Worm (Caenorhabditis elegans) whole organism, young adult: ENCODE data around the gene ZK418.5.

Experiments used
- B0035.1 ChIP-seq: sonication (generic microtip); optimal IDR thresholded peaks from 2 replicates; lab custom pipeline; 2016; ENCODE audit warnings: missing genetic modification characterization, mild to moderate bottlenecking, missing compliant biosample characterization, missing genotype, missing genetic modification reagents
- F37B4.10 ChIP-seq: fragments of 200-800 bp; sonication (Bioruptor generic); IDR thresholded peaks from 2 replicates; pipeline ENCODE4 v1.3.6; 2022; ENCODE audit warnings: missing genetic modification characterization, missing compliant biosample characterization
- F49E8.2 ChIP-seq: sonication (generic microtip); optimal IDR thresholded peaks from 3 replicates; lab custom pipeline; 2017; ENCODE audit warnings: missing genetic modification characterization, mild to moderate bottlenecking, missing compliant biosample characterization, antibody characterized with exemption, moderate library complexity; ENCODE audit not compliant: insufficient read depth
- F52B5.7 ChIP-seq: sonication (generic microtip); optimal IDR thresholded peaks from 2 replicates; lab custom pipeline; 2016; ENCODE audit warnings: mild to moderate bottlenecking, missing genetic modification characterization, missing compliant biosample characterization
- F57A8.1 ChIP-seq: fragments of 200-800 bp; sonication (Bioruptor generic); optimal IDR thresholded peaks from 2 replicates; lab custom pipeline; 2018; ENCODE audit warnings: mild to moderate bottlenecking, missing genetic modification characterization, moderate library complexity, missing compliant biosample characterization
- F57C9.4 ChIP-seq: sonication (generic microtip); optimal IDR thresholded peaks from 2 replicates; lab custom pipeline; 2017; ENCODE audit warnings: mild to moderate bottlenecking, missing genetic modification characterization, missing compliant biosample characterization
- K12H6.12 ChIP-seq: fragments of 200-800 bp; sonication (Bioruptor generic); optimal IDR thresholded peaks from 2 replicates; lab custom pipeline; 2018; ENCODE audit warnings: mild to moderate bottlenecking, missing genetic modification characterization, missing compliant biosample characterization
- Y56A3A.18 ChIP-seq: fragments of 200-800 bp; sonication (Bioruptor generic); IDR thresholded peaks from 2 replicates; pipeline ENCODE4 v1.3.6; 2022; ENCODE audit warnings: missing genetic modification reagents, missing genetic modification characterization, missing compliant biosample characterization
- akir-1 ChIP-seq: fragments of 200-800 bp; sonication (Bioruptor generic); optimal IDR thresholded peaks from 2 replicates; lab custom pipeline; 2018; ENCODE audit warnings: mild to moderate bottlenecking, missing genetic modification characterization, moderate library complexity, missing compliant biosample characterization
- atf-7 ChIP-seq: sonication (generic microtip); optimal IDR thresholded peaks from 2 replicates; lab custom pipeline; 2017; ENCODE audit warnings: mild to moderate bottlenecking, missing genetic modification characterization, missing compliant biosample characterization
- attf-3 ChIP-seq: fragments of 200-800 bp; sonication (Bioruptor generic); conservative IDR thresholded peaks from 2 replicates; pipeline ENCODE4 v1.3.6; 2022; ENCODE audit warnings: missing genetic modification reagents, missing genetic modification characterization, missing compliant biosample characterization
- attf-5 ChIP-seq: fragments of 200-800 bp; sonication (Bioruptor generic); optimal IDR thresholded peaks from 2 replicates; lab custom pipeline; 2018; ENCODE audit warnings: mild to moderate bottlenecking, missing genetic modification characterization, missing compliant biosample characterization
- cebp-1 ChIP-seq, 2 experiments: fragments of 200-800 bp in 1 of 2; sonication (Bioruptor generic) in 1 of 2; sonication (generic microtip) in 1 of 2; IDR thresholded peaks in 1 of 2; optimal IDR thresholded peaks in 1 of 2; 2 replicates each; pipeline versions ENCODE4 v1.3.6 to Lab custom; 2017 to 2022; ENCODE audit warnings: missing compliant biosample characterization in 2 of 2, missing genetic modification characterization in 2 of 2, mild to moderate bottlenecking in 1 of 2, missing genetic modification reagents in 1 of 2, moderate library complexity in 1 of 2
- ceh-27 ChIP-seq: fragments of 200-800 bp; sonication (Bioruptor generic); optimal IDR thresholded peaks from 2 replicates; lab custom pipeline; 2018; ENCODE audit warnings: mild to moderate bottlenecking, missing genetic modification characterization, moderate library complexity, missing compliant biosample characterization
- ceh-79 ChIP-seq: sonication (generic microtip); optimal IDR thresholded peaks from 2 replicates; lab custom pipeline; 2017; ENCODE audit warnings: mild to moderate bottlenecking, missing genetic modification characterization, missing compliant biosample characterization
- dox-1 ChIP-seq: fragments of 200-800 bp; sonication (Bioruptor generic); IDR thresholded peaks from 2 replicates; pipeline ENCODE4 v1.3.6; 2022; ENCODE audit warnings: missing genetic modification reagents, missing genetic modification characterization, missing compliant biosample characterization
- dpl-1 ChIP-seq: fragments of 150-350 bp; optimal IDR thresholded peaks from 2 replicates; lab custom pipeline; 2014; ENCODE audit warnings: missing biosample characterization, missing genetic modification reagents, missing genetic modification characterization
- efl-1 ChIP-seq: fragments of 150-350 bp; optimal IDR thresholded peaks from 2 replicates; lab custom pipeline; 2014; ENCODE audit warnings: missing biosample characterization, missing genetic modification reagents, missing genetic modification characterization
- egl-44 ChIP-seq: fragments of 200-800 bp; sonication (Bioruptor generic); IDR thresholded peaks from 2 replicates; pipeline ENCODE4 v1.3.6; 2022; ENCODE audit warnings: missing genetic modification reagents, missing genetic modification characterization, missing compliant biosample characterization
- hlh-12 ChIP-seq: sonication (generic microtip); optimal IDR thresholded peaks from 2 replicates; lab custom pipeline; 2016; ENCODE audit warnings: missing genetic modification characterization, missing compliant biosample characterization
- hmg-1.2 ChIP-seq: fragments of 200-800 bp; sonication (Bioruptor generic); IDR thresholded peaks from 2 replicates; pipeline ENCODE4 v1.3.6; 2022; ENCODE audit warnings: missing genetic modification reagents, missing genetic modification characterization, missing compliant biosample characterization
- hrde-1 ChIP-seq: sonication (generic microtip); optimal IDR thresholded peaks from 2 replicates; lab custom pipeline; 2016; ENCODE audit warnings: missing genetic modification characterization, mild to moderate bottlenecking, missing compliant biosample characterization, moderate library complexity, missing genotype, missing genetic modification reagents, borderline replicate concordance
- lin-35 ChIP-seq, 3 experiments: fragments of 150-350 bp in 2 of 3; sonication (generic microtip) in 1 of 3; optimal IDR thresholded peaks; 2 replicates each; lab custom pipeline; 2014 to 2018; ENCODE audit warnings: missing biosample characterization in 3 of 3, missing genetic modification characterization in 3 of 3, missing genetic modification reagents in 3 of 3
- lin-54 ChIP-seq: fragments of 200-800 bp; sonication (Bioruptor generic); optimal IDR thresholded peaks from 2 replicates; lab custom pipeline; 2018; ENCODE audit warnings: mild to moderate bottlenecking, missing genetic modification characterization, missing compliant biosample characterization
- lsl-1 ChIP-seq: fragments of 200-800 bp; sonication (Bioruptor generic); optimal IDR thresholded peaks from 2 replicates; lab custom pipeline; 2018; ENCODE audit warnings: mild to moderate bottlenecking, missing genetic modification characterization, moderate library complexity, missing compliant biosample characterization
- lsy-27 ChIP-seq: sonication (generic microtip); optimal IDR thresholded peaks from 2 replicates; lab custom pipeline; 2017; ENCODE audit warnings: missing genetic modification characterization, mild to moderate bottlenecking, missing compliant biosample characterization, antibody characterized with exemption, missing genotype, borderline replicate concordance; ENCODE audit not compliant: insufficient read depth
- madf-3 ChIP-seq: fragments of 200-800 bp; sonication (Bioruptor generic); IDR thresholded peaks from 2 replicates; pipeline ENCODE4 v1.3.6; 2022; ENCODE audit warnings: missing genetic modification reagents, missing genetic modification characterization, missing compliant biosample characterization
- mcd-1 ChIP-seq: fragments of 200-800 bp; sonication (Bioruptor generic); IDR thresholded peaks from 2 replicates; pipeline ENCODE4 v1.3.6; 2022; ENCODE audit warnings: missing genetic modification reagents, missing genetic modification characterization, missing compliant biosample characterization
- mel-28 ChIP-seq: sonication (generic microtip); optimal IDR thresholded peaks from 2 replicates; lab custom pipeline; 2016; ENCODE audit warnings: borderline replicate concordance, mild to moderate bottlenecking, missing genetic modification characterization, missing compliant biosample characterization
- nhr-179 ChIP-seq: sonication (generic microtip); optimal IDR thresholded peaks from 2 replicates; lab custom pipeline; 2016; ENCODE audit warnings: mild to moderate bottlenecking, missing genetic modification characterization, missing compliant biosample characterization
- snpc-1.1 ChIP-seq: sonication (generic microtip); optimal IDR thresholded peaks from 2 replicates; lab custom pipeline; 2017; ENCODE audit warnings: missing genetic modification characterization, mild to moderate bottlenecking, missing compliant biosample characterization, antibody characterized with exemption, moderate library complexity, missing genotype, missing genetic modification reagents; ENCODE audit not compliant: insufficient read depth
- snpc-1.3 ChIP-seq: sonication (generic microtip); optimal IDR thresholded peaks from 2 replicates; lab custom pipeline; 2017; ENCODE audit warnings: missing genetic modification characterization, mild to moderate bottlenecking, missing compliant biosample characterization, antibody characterized with exemption, moderate library complexity, missing genotype, missing genetic modification reagents; ENCODE audit not compliant: insufficient read depth
- snpc-3.4 ChIP-seq: sonication (generic microtip); optimal IDR thresholded peaks from 2 replicates; lab custom pipeline; 2017; ENCODE audit warnings: missing genetic modification characterization, mild to moderate bottlenecking, missing compliant biosample characterization, antibody characterized with exemption, moderate library complexity, missing genotype, missing genetic modification reagents
- snpc-4 ChIP-seq, 5 experiments: fragments of 150-350 bp in 1 of 5; sonication (generic microtip) in 4 of 5; optimal IDR thresholded peaks; 2 replicates each; lab custom pipeline; 2014 to 2018; ENCODE audit warnings: missing genetic modification characterization in 5 of 5, missing biosample characterization in 3 of 5, antibody characterized with exemption in 2 of 5, mild to moderate bottlenecking in 2 of 5, missing compliant biosample characterization in 2 of 5, missing genotype in 2 of 5, moderate library complexity in 2 of 5, missing genetic modification reagents in 1 of 5
- tbp1 ChIP-seq: fragments of 200-800 bp; sonication (Bioruptor generic); optimal IDR thresholded peaks from 2 replicates; lab custom pipeline; 2018; ENCODE audit warnings: mild to moderate bottlenecking, missing genetic modification characterization, missing compliant biosample characterization
- unc-130 ChIP-seq: sonication (generic microtip); optimal IDR thresholded peaks from 2 replicates; lab custom pipeline; 2016; ENCODE audit warnings: missing genetic modification reagents, missing genetic modification characterization, missing compliant biosample characterization
- zfh-2 ChIP-seq: fragments of 200-800 bp; sonication (Bioruptor generic); conservative IDR thresholded peaks from 2 replicates; pipeline ENCODE4 v1.3.6; 2022; ENCODE audit warnings: missing genetic modification reagents, missing genetic modification characterization, missing compliant biosample characterization
- ztf-25 ChIP-seq: fragments of 200-800 bp; sonication (Bioruptor generic); IDR thresholded peaks from 2 replicates; pipeline ENCODE4 v1.3.6; 2022; ENCODE audit warnings: missing genetic modification reagents, missing genetic modification characterization, missing compliant biosample characterization
- ztf-28 ChIP-seq: fragments of 200-800 bp; sonication (Bioruptor generic); IDR thresholded peaks from 2 replicates; pipeline ENCODE4 v1.3.6; 2022; ENCODE audit warnings: missing genetic modification reagents, missing genetic modification characterization, missing compliant biosample characterization

The ZK418.5 gene

DNA sequence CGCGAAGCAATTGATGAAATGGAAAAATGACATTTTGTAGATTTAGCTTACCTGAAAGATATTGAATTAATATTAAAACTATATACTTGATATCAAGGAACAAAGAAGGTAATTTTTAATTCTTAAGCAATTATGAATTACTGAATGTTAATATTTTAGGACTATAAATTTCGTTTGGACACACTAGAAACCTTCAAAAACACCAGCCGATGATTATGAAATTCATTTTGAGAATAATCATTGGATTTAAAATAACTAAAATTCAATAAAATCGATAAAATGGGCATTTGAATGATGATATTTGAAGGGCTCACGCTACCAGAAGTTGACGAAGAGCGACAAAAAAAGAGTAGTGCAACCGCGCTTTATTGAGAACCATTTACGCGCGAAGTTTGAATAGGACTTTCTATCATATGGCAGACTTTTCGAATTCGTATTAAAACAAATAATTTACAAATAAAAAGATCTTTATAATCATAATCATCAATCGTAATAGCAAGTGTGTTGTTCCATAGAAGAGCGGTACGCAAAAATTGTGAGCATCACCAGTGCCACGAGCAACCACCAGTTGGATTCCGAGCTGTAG lies at the start of gene ZK418.5:
TSS of gene ZK418.5 (minus strand) at position 51 of the 586 bp plus-strand sequence.
- TF ChIP-seq F37B4.10 (GFP tag; lab: Robert Waterston, UW): no peak
- no peak for TF ChIP-seq zfh-2 (GFP tag; lab: Robert Waterston, UW)
- TF ChIP-seq akir-1 (GFP tag; lab: Kevin White, UChicago): no peak
- peak; percentile 70 for TF ChIP-seq dpl-1
- TF ChIP-seq efl-1: peak; percentile 77
- TF ChIP-seq F57A8.1 (GFP tag; lab: Kevin White, UChicago): no peak
- peak; percentile 15 for TF ChIP-seq attf-5
- no peak for TF ChIP-seq ceh-79 (tag; lab: Kevin White, UChicago)
- TF ChIP-seq unc-130 (GFP tag; lab: Kevin White, UChicago): no peak
- TF ChIP-seq egl-44 (GFP tag; lab: Robert Waterston, UW): no peak
- TF ChIP-seq Y56A3A.18: no peak
- TF ChIP-seq F52B5.7 (tag; lab: Kevin White, UChicago): no peak
- no peak for TF ChIP-seq attf-3 (GFP tag; lab: Robert Waterston, UW)
- TF ChIP-seq nhr-179 (tag; lab: Kevin White, UChicago): no peak
- no peak for TF ChIP-seq ceh-27 (GFP tag; lab: Kevin White, UChicago)
- no peak for TF ChIP-seq lsl-1
- TF ChIP-seq hrde-1: no peak
- TF ChIP-seq F57C9.4 (tag; lab: Kevin White, UChicago): no peak
- peak; percentile 88 for TF ChIP-seq lin-54 (GFP tag; lab: Kevin White, UChicago)
- TF ChIP-seq tbp1 (GFP tag; lab: Kevin White, UChicago): no peak
- TF ChIP-seq atf-7 (tag; lab: Kevin White, UChicago): no peak
- no peak for TF ChIP-seq B0035.1
- no peak for TF ChIP-seq dox-1
- peak; percentile 91 for TF ChIP-seq mcd-1 (GFP tag; lab: Robert Waterston, UW)
- no peak for TF ChIP-seq mel-28 (tag; lab: Kevin White, UChicago)
- TF ChIP-seq snpc-1.3 (tag; lab: Kevin White, UChicago): no peak
- no peak for TF ChIP-seq K12H6.12 (tag; lab: Kevin White, UChicago)
- TF ChIP-seq madf-3 (GFP tag; lab: Robert Waterston, UW): no peak
- TF ChIP-seq F49E8.2 (tag; lab: Kevin White, UChicago): no peak
- no peak for TF ChIP-seq ztf-28
- TF ChIP-seq hlh-12 (tag; lab: Kevin White, UChicago): no peak
- peak; percentile 8 to 86 (median 49) for TF ChIP-seq lin-35 (GFP tag; optimal IDR thresholded peaks at IDR 0.05; lab: Kevin White, UChicago)
- TF ChIP-seq ztf-25 (GFP tag; lab: Robert Waterston, UW): no peak

DNA sequence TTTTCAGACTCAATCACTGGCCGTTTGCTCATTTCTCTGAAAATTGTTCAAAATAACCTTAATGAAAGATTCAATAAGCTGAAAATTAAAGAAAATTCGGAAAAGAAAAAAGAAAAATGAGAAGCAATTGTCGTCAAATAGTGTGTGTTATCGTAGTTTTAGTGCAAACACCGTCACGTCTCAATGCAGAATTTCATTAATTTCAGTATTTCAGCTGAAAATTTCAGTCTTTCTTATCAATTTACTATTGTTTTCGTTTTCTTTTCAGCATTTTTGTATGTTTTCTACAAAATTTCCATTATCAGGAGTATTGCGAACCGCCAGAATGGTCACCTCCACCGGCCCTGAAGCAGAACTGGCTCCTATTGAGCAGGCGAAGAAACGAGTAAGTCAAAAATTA lies 49.2 kb upstream of the ZK418.5 start, which contains the start of the genes B0280.9 and rpia-1:
TSS of gene B0280.9 (minus strand) at position 36 of the 400 bp plus-strand sequence.
TSS of gene rpia-1 (plus strand) at position 269 of the 400 bp plus-strand sequence.
- peak; percentile 41 for TF ChIP-seq snpc-1.3 (tag; lab: Kevin White, UChicago)
- TF ChIP-seq lsy-27 (tag; lab: Kevin White, UChicago): no peak
- no peak for TF ChIP-seq F37B4.10 (GFP tag; lab: Robert Waterston, UW)
- peak; percentile 12 for TF ChIP-seq snpc-3.4 (tag; lab: Kevin White, UChicago)
- TF ChIP-seq snpc-4 (GFP tag; optimal IDR thresholded peaks at IDR 0.05; lab: Kevin White, UChicago): no peak
- peak in 1 of 4 experiments; percentile 13 for TF ChIP-seq snpc-4 (tag; optimal IDR thresholded peaks at IDR 0.05; lab: Kevin White, UChicago)
- peak; percentile 32 for TF ChIP-seq snpc-1.1 (tag; lab: Kevin White, UChicago)
- TF ChIP-seq dox-1: no peak
- TF ChIP-seq hmg-1.2 (GFP tag; lab: Robert Waterston, UW): peak; percentile 28; the same call in 1 of the 2 replicates
- peak; percentile 14 for TF ChIP-seq lsl-1
- no peak for TF ChIP-seq cebp-1 (GFP tag; IDR thresholded peaks at IDR 0.05; lab: Robert Waterston, UW)
- TF ChIP-seq cebp-1 (tag; optimal IDR thresholded peaks at IDR 0.05; lab: Kevin White, UChicago): peak; percentile 6
